Fruit fly (Drosophila melanogaster) whole organism, embryonic: ENCODE data around the gene Oseg1.

Experiments
- ATbp ChIP-seq: fragments of 200-800 bp; sonication (Bioruptor generic); optimal IDR thresholded peaks from 2 replicates; lab custom pipeline; 2017; ENCODE audit warnings: missing biosample characterization, mild to moderate bottlenecking, missing genetic modification characterization, missing genetic modification reagents
- Aef1 ChIP-seq: fragments of 200-800 bp; sonication (Bioruptor generic); IDR thresholded peaks from 3 replicates; pipeline ENCODE4 v1.3.6; 2022; ENCODE audit warnings: missing biosample characterization, missing genetic modification characterization
- Antp ChIP-seq: fragments of 200-800 bp; sonication (Bioruptor generic); optimal IDR thresholded peaks from 3 replicates; lab custom pipeline; 2016; ENCODE audit warnings: missing biosample characterization, missing genetic modification characterization
- CG10147 ChIP-seq: fragments of 200-800 bp; sonication (Bioruptor generic); optimal IDR thresholded peaks from 2 replicates; lab custom pipeline; 2019; ENCODE audit warnings: missing biosample characterization, mild to moderate bottlenecking, missing genetic modification characterization, moderate library complexity
- CG1024 ChIP-seq: fragments of 200-800 bp; sonication (Bioruptor generic); IDR thresholded peaks from 2 replicates; pipeline ENCODE4 v1.3.6; 2022; ENCODE audit warnings: missing biosample characterization, missing genetic modification characterization
- CG10462 ChIP-seq: fragments of 200-800 bp; sonication (Bioruptor generic); optimal IDR thresholded peaks from 2 replicates; lab custom pipeline; 2016; ENCODE audit warnings: missing biosample characterization, missing genetic modification characterization
- CG10543 ChIP-seq: fragments of 200-800 bp; sonication (Bioruptor generic); optimal IDR thresholded peaks from 3 replicates; lab custom pipeline; 2017; ENCODE audit warnings: missing biosample characterization, mild to moderate bottlenecking, missing genetic modification characterization, moderate library complexity
- CG10979 ChIP-seq: fragments of 200-800 bp; sonication (Bioruptor generic); optimal IDR thresholded peaks from 2 replicates; lab custom pipeline; 2018; ENCODE audit warnings: missing biosample characterization, mild to moderate bottlenecking, missing genetic modification characterization, moderate library complexity
- CG11696 ChIP-seq: fragments of 200-800 bp; sonication (Bioruptor generic); IDR thresholded peaks from 2 replicates; pipeline ENCODE4 v1.3.6; 2022; ENCODE audit warnings: missing biosample characterization, missing genetic modification characterization
- CG12391 ChIP-seq: fragments of 200-800 bp; sonication (Bioruptor generic); optimal IDR thresholded peaks from 3 replicates; lab custom pipeline; 2018; ENCODE audit warnings: missing biosample characterization, mild to moderate bottlenecking, missing genetic modification characterization, moderate library complexity
- CG12769 ChIP-seq: fragments of 200-800 bp; sonication (Bioruptor generic); optimal IDR thresholded peaks from 2 replicates; lab custom pipeline; 2019; ENCODE audit warnings: missing biosample characterization, mild to moderate bottlenecking, missing genetic modification characterization, moderate library complexity
- CG13624 ChIP-seq: fragments of 200-800 bp; sonication (Bioruptor generic); optimal IDR thresholded peaks from 2 replicates; lab custom pipeline; 2016; ENCODE audit warnings: missing biosample characterization, missing genetic modification characterization
- CG1529 ChIP-seq: fragments of 200-800 bp; sonication (Bioruptor generic); optimal IDR thresholded peaks from 3 replicates; lab custom pipeline; 2018; ENCODE audit warnings: missing biosample characterization, missing genetic modification characterization
- CG16813 ChIP-seq: fragments of 200-800 bp; sonication (Bioruptor generic); IDR thresholded peaks from 3 replicates; pipeline ENCODE4 v1.3.6; 2022; ENCODE audit warnings: missing biosample characterization, missing genetic modification characterization; ENCODE audit not compliant: partially characterized antibody
- CG18476 ChIP-seq: fragments of 200-800 bp; sonication (Bioruptor generic); optimal IDR thresholded peaks from 2 replicates; lab custom pipeline; 2016; ENCODE audit warnings: missing biosample characterization, mild to moderate bottlenecking, missing genetic modification characterization
- CG2712 ChIP-seq: fragments of 200-800 bp; optimal IDR thresholded peaks from 3 replicates; lab custom pipeline; 2019; ENCODE audit warnings: missing biosample characterization, mild to moderate bottlenecking, missing genetic modification characterization, moderate library complexity
- CG2889 ChIP-seq: fragments of 200-800 bp; sonication (Bioruptor generic); IDR thresholded peaks from 3 replicates; pipeline ENCODE4 v1.3.6; 2022; ENCODE audit warnings: missing biosample characterization, missing genetic modification characterization
- CG30403 ChIP-seq: fragments of 200-800 bp; sonication (Bioruptor generic); optimal IDR thresholded peaks from 3 replicates; lab custom pipeline; 2016; ENCODE audit warnings: missing biosample characterization, missing genetic modification characterization
- CG31388 ChIP-seq: fragments of 200-800 bp; sonication (Bioruptor generic); optimal IDR thresholded peaks from 2 replicates; lab custom pipeline; 2016; ENCODE audit warnings: missing biosample characterization, missing genetic modification characterization
- CG34376 ChIP-seq: fragments of 200-800 bp; sonication (Bioruptor generic); optimal IDR thresholded peaks from 2 replicates; lab custom pipeline; 2018; ENCODE audit warnings: missing biosample characterization, mild to moderate bottlenecking, missing genetic modification characterization
- CG4617 ChIP-seq: fragments of 200-800 bp; sonication (Bioruptor generic); optimal IDR thresholded peaks from 3 replicates; lab custom pipeline; 2016; ENCODE audit warnings: missing biosample characterization, missing genetic modification characterization, borderline replicate concordance
- CG7786 ChIP-seq: fragments of 200-800 bp; sonication (Bioruptor generic); optimal IDR thresholded peaks from 2 replicates; lab custom pipeline; 2016; ENCODE audit warnings: missing biosample characterization, missing genetic modification characterization
- CG9727 ChIP-seq: fragments of 200-800 bp; sonication (Bioruptor generic); optimal IDR thresholded peaks from 3 replicates; lab custom pipeline; 2017; ENCODE audit warnings: missing biosample characterization, mild to moderate bottlenecking, missing genetic modification characterization
- D19A ChIP-seq: fragments of 200-800 bp; optimal IDR thresholded peaks from 3 replicates; lab custom pipeline; 2019; ENCODE audit warnings: missing biosample characterization, mild to moderate bottlenecking, missing genetic modification characterization, moderate library complexity
- E2f1 ChIP-seq: fragments of 200-800 bp; sonication (Bioruptor generic); IDR thresholded peaks from 2 replicates; pipeline ENCODE4 v1.3.6; 2022; ENCODE audit warnings: missing biosample characterization, missing genetic modification characterization
- Fer3 ChIP-seq: fragments of 200-800 bp; sonication (Bioruptor generic); optimal IDR thresholded peaks from 2 replicates; lab custom pipeline; 2018; ENCODE audit warnings: missing biosample characterization, mild to moderate bottlenecking, missing genetic modification characterization, moderate library complexity
- Hmx ChIP-seq: fragments of 200-800 bp; sonication (Bioruptor generic); optimal IDR thresholded peaks from 2 replicates; lab custom pipeline; 2016; ENCODE audit warnings: missing biosample characterization, missing genetic modification characterization
- Jarid2 ChIP-seq: fragments of 200-800 bp; sonication (Bioruptor generic); optimal IDR thresholded peaks from 3 replicates; lab custom pipeline; 2017; ENCODE audit warnings: mild to moderate bottlenecking, missing biosample characterization, missing genetic modification reagents, missing genetic modification characterization
- Kr ChIP-seq: fragments of 200-800 bp; sonication (Bioruptor generic); optimal IDR thresholded peaks from 2 replicates; lab custom pipeline; 2017; ENCODE audit warnings: missing biosample characterization, mild to moderate bottlenecking, missing genetic modification characterization
- Meics ChIP-seq: fragments of 200-800 bp; sonication (Bioruptor generic); optimal IDR thresholded peaks from 2 replicates; lab custom pipeline; 2017; ENCODE audit warnings: missing biosample characterization, mild to moderate bottlenecking, missing genetic modification characterization
- Neu2 ChIP-seq: fragments of 200-800 bp; sonication (Bioruptor generic); optimal IDR thresholded peaks from 3 replicates; lab custom pipeline; 2016; ENCODE audit warnings: missing biosample characterization, missing genetic modification characterization, borderline replicate concordance
- PHDP ChIP-seq: fragments of 200-800 bp; sonication (Bioruptor generic); optimal IDR thresholded peaks from 3 replicates; lab custom pipeline; 2018; ENCODE audit warnings: missing biosample characterization, mild to moderate bottlenecking, missing genetic modification characterization, moderate library complexity
- Ssrp ChIP-seq: fragments of 200-800 bp; sonication (Bioruptor generic); optimal IDR thresholded peaks from 2 replicates; lab custom pipeline; 2018; ENCODE audit warnings: missing biosample characterization, mild to moderate bottlenecking, missing genetic modification characterization, moderate library complexity
- ac ChIP-seq: fragments of 200-800 bp; sonication (Bioruptor generic); optimal IDR thresholded peaks from 3 replicates; lab custom pipeline; 2017; ENCODE audit warnings: missing biosample characterization, mild to moderate bottlenecking, missing genetic modification characterization
- bowl ChIP-seq: fragments of 200-800 bp; sonication (Bioruptor generic); IDR thresholded peaks from 2 replicates; pipeline ENCODE4 v1.3.6; 2022; ENCODE audit warnings: missing biosample characterization, missing genetic modification characterization
- chinmo ChIP-seq: fragments of 200-800 bp; sonication (Bioruptor generic); IDR thresholded peaks from 4 replicates; pipeline ENCODE4 v1.3.6; 2022; ENCODE audit warnings: missing biosample characterization, missing genetic modification characterization; ENCODE audit not compliant: partially characterized antibody
- esg ChIP-seq: fragments of 200-800 bp; sonication (Bioruptor generic); conservative IDR thresholded peaks from 2 replicates; pipeline ENCODE4 v1.3.6; 2022; ENCODE audit warnings: missing biosample characterization, missing genetic modification characterization
- eyg ChIP-seq: fragments of 200-800 bp; sonication (Bioruptor generic); optimal IDR thresholded peaks from 3 replicates; lab custom pipeline; 2016; ENCODE audit warnings: missing biosample characterization, missing genetic modification characterization
- fd96Cb ChIP-seq: fragments of 200-800 bp; sonication (Bioruptor generic); optimal IDR thresholded peaks from 2 replicates; lab custom pipeline; 2018; ENCODE audit warnings: missing biosample characterization, mild to moderate bottlenecking, missing genetic modification characterization, moderate library complexity
- ftz-f1 ChIP-seq: fragments of 200-800 bp; sonication (Bioruptor generic); optimal IDR thresholded peaks from 2 replicates; lab custom pipeline; 2016; ENCODE audit warnings: missing biosample characterization, missing genetic modification characterization
- grn ChIP-seq: fragments of 200-800 bp; sonication (Bioruptor generic); optimal IDR thresholded peaks from 3 replicates; lab custom pipeline; 2017; ENCODE audit warnings: missing biosample characterization, missing genetic modification characterization
- gro ChIP-seq: fragments of 200-800 bp; sonication (Bioruptor generic); optimal IDR thresholded peaks from 2 replicates; lab custom pipeline; 2016; ENCODE audit warnings: missing biosample characterization, missing genetic modification characterization
- lola ChIP-seq, 3 experiments: fragments of >200 bp in 2 of 3; fragments of 200-800 bp in 1 of 3; sonication (Bioruptor generic) in 1 of 3; optimal IDR thresholded peaks; 2 replicates each; lab custom pipeline; 2017 to 2019; ENCODE audit warnings: missing biosample characterization in 3 of 3, missing genetic modification characterization in 3 of 3, mild to moderate bottlenecking in 1 of 3, moderate library complexity in 1 of 3
- nerfin-1 ChIP-seq: fragments of 200-800 bp; sonication (Bioruptor generic); optimal IDR thresholded peaks from 3 replicates; lab custom pipeline; 2019; ENCODE audit warnings: missing biosample characterization, mild to moderate bottlenecking, missing genetic modification characterization, moderate library complexity
- nom ChIP-seq: fragments of 200-800 bp; sonication (Bioruptor generic); optimal IDR thresholded peaks from 2 replicates; lab custom pipeline; 2017; ENCODE audit warnings: missing biosample characterization, missing genetic modification characterization, mild to moderate bottlenecking, moderate library complexity, missing genetic modification reagents
- row ChIP-seq: fragments of 200-800 bp; sonication (Bioruptor generic); IDR thresholded peaks from 3 replicates; pipeline ENCODE4 v1.3.6; 2022; ENCODE audit warnings: missing biosample characterization, missing genetic modification characterization
- sim ChIP-seq: fragments of 200-800 bp; sonication (Bioruptor generic); IDR thresholded peaks from 2 replicates; pipeline ENCODE4 v1.3.6; 2022; ENCODE audit warnings: missing biosample characterization, missing genetic modification characterization
- twi ChIP-seq: fragments of 200-800 bp; optimal IDR thresholded peaks from 2 replicates; lab custom pipeline; 2019; ENCODE audit warnings: missing biosample characterization, mild to moderate bottlenecking, missing genetic modification characterization, moderate library complexity
- vvl ChIP-seq: fragments of 200-800 bp; sonication (Bioruptor generic); IDR thresholded peaks from 2 replicates; pipeline ENCODE4 v1.3.6; 2022; ENCODE audit warnings: missing biosample characterization, missing genetic modification characterization
- wek ChIP-seq: fragments of 200-800 bp; sonication (Bioruptor generic); optimal IDR thresholded peaks from 3 replicates; lab custom pipeline; 2018; ENCODE audit warnings: missing biosample characterization, mild to moderate bottlenecking, missing genetic modification characterization, moderate library complexity
- z ChIP-seq: fragments of 200-800 bp; sonication (Bioruptor generic); IDR thresholded peaks from 3 replicates; pipeline ENCODE4 v1.3.6; 2022; ENCODE audit warnings: missing biosample characterization, missing genetic modification characterization

Gene Oseg1

dm6 chr3L:8423156-8423555 lies 10.5 kb upstream of the Oseg1 start (continued):
- no peak for TF ChIP-seq esg (GFP tag; lab: Robert Waterston, UW)
- TF ChIP-seq PHDP = peak; percentile 1
- TF ChIP-seq grn (GFP tag; lab: Kevin White, UChicago) = no peak
- TF ChIP-seq Antp (GFP tag; lab: Kevin White, UChicago) = no peak
- peak; percentile 35 for TF ChIP-seq CG12391 (tag; lab: Kevin White, UChicago)
- TF ChIP-seq CG7786 (GFP tag; lab: Kevin White, UChicago) = no peak
- TF ChIP-seq z (GFP tag; lab: Robert Waterston, UW) = no peak
- TF ChIP-seq D19A (tag; lab: Kevin White, UChicago) = peak; percentile 23
- TF ChIP-seq CG2712 (tag; lab: Kevin White, UChicago) = peak; percentile 20
- TF ChIP-seq CG9727 = no peak
- TF ChIP-seq Kr (GFP tag; lab: Kevin White, UChicago) = no peak
- TF ChIP-seq bowl (GFP tag; lab: Robert Waterston, UW) = no peak
- TF ChIP-seq gro (GFP tag; lab: Kevin White, UChicago) = no peak
- no peak for TF ChIP-seq E2f1 (GFP tag; lab: Robert Waterston, UW)
- TF ChIP-seq vvl (GFP tag; lab: Robert Waterston, UW) = no peak
- no peak for TF ChIP-seq wek (GFP tag; lab: Kevin White, UChicago)
- TF ChIP-seq Ssrp (tag; lab: Kevin White, UChicago) = peak; percentile 25
- TF ChIP-seq CG1024 = no peak
- no peak for TF ChIP-seq CG12769 (tag; lab: Kevin White, UChicago)
- peak; percentile 40 for TF ChIP-seq CG10979
- no peak for TF ChIP-seq Neu2 (GFP tag; lab: Kevin White, UChicago)
- peak; percentile 14 for TF ChIP-seq ATbp
- no peak for TF ChIP-seq twi (tag; lab: Kevin White, UChicago)
- no peak for TF ChIP-seq nom (GFP tag; lab: Kevin White, UChicago)
- TF ChIP-seq CG1529 (GFP tag; lab: Kevin White, UChicago) = peak; percentile 11
- TF ChIP-seq row (GFP tag; lab: Robert Waterston, UW) = no peak
- no peak for TF ChIP-seq nerfin-1 (tag; lab: Kevin White, UChicago)
- no peak for TF ChIP-seq CG10462
- no peak for TF ChIP-seq Fer3 (tag; lab: Kevin White, UChicago)
- no peak for TF ChIP-seq CG11696 (GFP tag; lab: Robert Waterston, UW)
- no peak for TF ChIP-seq Aef1 (GFP tag; lab: Robert Waterston, UW)
- TF ChIP-seq sim (GFP tag; lab: Robert Waterston, UW) = no peak
- TF ChIP-seq CG13624 = no peak
- no peak for TF ChIP-seq CG4617 (GFP tag; lab: Kevin White, UChicago)
- no peak for TF ChIP-seq eyg (GFP tag; lab: Kevin White, UChicago)
- TF ChIP-seq chinmo (GFP tag; lab: Robert Waterston, UW) = no peak
- TF ChIP-seq CG30403 = peak; percentile 13
- no peak for TF ChIP-seq CG10543
- no peak for TF ChIP-seq Jarid2 (GFP tag; lab: Kevin White, UChicago)
- no peak for TF ChIP-seq ac
- TF ChIP-seq Meics (GFP tag; lab: Kevin White, UChicago) = no peak
- TF ChIP-seq Hmx (GFP tag; lab: Kevin White, UChicago) = no peak
- TF ChIP-seq CG16813 (GFP tag; lab: Robert Waterston, UW) = no peak
- TF ChIP-seq CG2889 (GFP tag; lab: Robert Waterston, UW) = no peak
- TF ChIP-seq CG31388 (GFP tag; lab: Kevin White, UChicago) = no peak
- peak; percentile 10 for TF ChIP-seq fd96Cb
- peak in 1 of 3 experiments; percentile 38 for TF ChIP-seq lola (GFP tag; optimal IDR thresholded peaks at IDR 0.05; lab: Kevin White, UChicago)
- no peak for TF ChIP-seq CG18476 (GFP tag; lab: Kevin White, UChicago)
- no peak for TF ChIP-seq ftz-f1
- TF ChIP-seq CG10147 = no peak
- TF ChIP-seq CG34376 (GFP tag; lab: Kevin White, UChicago) = no peak
